Worm (Caenorhabditis elegans) whole organism, L2 larva: ENCODE results near the gene fbxa-94.

Experiments used
- C34F6.9 ChIP-seq: fragments of 150-350 bp; optimal IDR thresholded peaks from 2 replicates; lab custom pipeline; 2014; ENCODE audit warnings: missing biosample characterization, missing genetic modification characterization
- Y55F3AM.14 ChIP-seq: fragments of 200-800 bp; sonication (Bioruptor generic); optimal IDR thresholded peaks from 2 replicates; lab custom pipeline; 2018; ENCODE audit warnings: mild to moderate bottlenecking, missing genetic modification characterization, missing compliant biosample characterization
- ZK546.5 ChIP-seq: sonication (generic microtip); optimal IDR thresholded peaks from 2 replicates; lab custom pipeline; 2017; ENCODE audit warnings: missing biosample characterization, missing genetic modification characterization
- alr-1 ChIP-seq: fragments of 150-350 bp; optimal IDR thresholded peaks from 2 replicates; lab custom pipeline; 2014; ENCODE audit warnings: missing biosample characterization, missing genetic modification characterization
- ama-1 ChIP-seq: fragments of 150-350 bp; optimal IDR thresholded peaks from 2 replicates; lab custom pipeline; 2018; ENCODE audit warnings: inconsistent platforms
- blmp-1 ChIP-seq: sonication (generic microtip); optimal IDR thresholded peaks from 2 replicates; lab custom pipeline; 2017; ENCODE audit warnings: missing genetic modification characterization, mild to moderate bottlenecking, missing compliant biosample characterization, antibody characterized with exemption, moderate library complexity; ENCODE audit not compliant: insufficient read depth
- ceh-16 ChIP-seq: fragments of 150-350 bp; optimal IDR thresholded peaks from 2 replicates; lab custom pipeline; 2014; ENCODE audit warnings: missing biosample characterization, missing genetic modification characterization
- ceh-82 ChIP-seq: fragments of 150-350 bp; optimal IDR thresholded peaks from 2 replicates; lab custom pipeline; 2014; ENCODE audit warnings: missing biosample characterization, missing genetic modification characterization
- crh-2 ChIP-seq: sonication (generic microtip); optimal IDR thresholded peaks from 2 replicates; lab custom pipeline; 2017; ENCODE audit warnings: missing biosample characterization, missing genetic modification characterization
- dmd-4 ChIP-seq: sonication (generic microtip); optimal IDR thresholded peaks from 2 replicates; lab custom pipeline; 2017; ENCODE audit warnings: missing biosample characterization, missing genetic modification characterization
- egl-27 ChIP-seq: sonication (generic microtip); optimal IDR thresholded peaks from 3 replicates; lab custom pipeline; 2017; ENCODE audit warnings: missing biosample characterization, missing genetic modification reagents, missing genetic modification characterization
- elt-1 ChIP-seq: fragments of 150-350 bp; optimal IDR thresholded peaks from 2 replicates; lab custom pipeline; 2014; ENCODE audit warnings: missing biosample characterization, missing genetic modification characterization
- fos-1 ChIP-seq: fragments of 150-350 bp; optimal IDR thresholded peaks from 2 replicates; lab custom pipeline; 2014; ENCODE audit warnings: missing biosample characterization, missing genetic modification characterization
- gmeb-1 ChIP-seq: fragments of 150-350 bp; optimal IDR thresholded peaks from 2 replicates; lab custom pipeline; 2014; ENCODE audit warnings: missing biosample characterization, missing genetic modification characterization
- lin-11 ChIP-seq: fragments of 150-350 bp; sonication (generic microtip); optimal IDR thresholded peaks from 2 replicates; lab custom pipeline; 2014; ENCODE audit warnings: missing biosample characterization, missing genetic modification characterization, inconsistent platforms, mixed read lengths
- lin-13 ChIP-seq: fragments of 150-350 bp; optimal IDR thresholded peaks from 2 replicates; lab custom pipeline; 2014; ENCODE audit warnings: missing biosample characterization, missing genetic modification reagents, missing genetic modification characterization
- lin-39 ChIP-seq: fragments of 150-350 bp; optimal IDR thresholded peaks from 2 replicates; lab custom pipeline; 2014; ENCODE audit warnings: missing biosample characterization, missing genetic modification reagents, missing genetic modification characterization
- lsy-2 ChIP-seq, 2 experiments: fragments of 150-350 bp in 1 of 2; sonication (generic microtip) in 1 of 2; optimal IDR thresholded peaks; 2 replicates each; lab custom pipeline; 2014 to 2017; ENCODE audit warnings: missing biosample characterization in 2 of 2, missing genetic modification characterization in 2 of 2
- mab-5 ChIP-seq: fragments of 150-350 bp; optimal IDR thresholded peaks from 2 replicates; lab custom pipeline; 2014; ENCODE audit warnings: missing biosample characterization, missing genetic modification characterization
- mdl-1 ChIP-seq, 2 experiments: fragments of 150-350 bp in 1 of 2; sonication (generic microtip) in 1 of 2; optimal IDR thresholded peaks; 2 replicates each; lab custom pipeline; 2017; ENCODE audit warnings: missing biosample characterization in 2 of 2, missing genetic modification characterization in 2 of 2
- nhr-11 ChIP-seq: fragments of 150-350 bp; optimal IDR thresholded peaks from 2 replicates; lab custom pipeline; 2014; ENCODE audit warnings: missing biosample characterization, missing genetic modification characterization
- nhr-129 ChIP-seq: fragments of 150-350 bp; optimal IDR thresholded peaks from 2 replicates; lab custom pipeline; 2014; ENCODE audit warnings: missing biosample characterization, missing genetic modification characterization
- nhr-21 ChIP-seq: fragments of 150-350 bp; optimal IDR thresholded peaks from 2 replicates; lab custom pipeline; 2014; ENCODE audit warnings: missing biosample characterization, missing genetic modification characterization
- nhr-23 ChIP-seq: fragments of 150-350 bp; optimal IDR thresholded peaks from 2 replicates; lab custom pipeline; 2014; ENCODE audit warnings: missing biosample characterization, missing genetic modification reagents, missing genetic modification characterization
- nhr-237 ChIP-seq: fragments of 150-350 bp; optimal IDR thresholded peaks from 2 replicates; lab custom pipeline; 2014; ENCODE audit warnings: missing biosample characterization, missing genetic modification characterization
- nhr-25 ChIP-seq: fragments of 150-350 bp; sonication (generic microtip); optimal IDR thresholded peaks from 3 replicates; lab custom pipeline; 2014; ENCODE audit warnings: missing biosample characterization, missing genetic modification characterization
- nhr-6 ChIP-seq: fragments of 150-350 bp; optimal IDR thresholded peaks from 2 replicates; lab custom pipeline; 2014; ENCODE audit warnings: missing biosample characterization, missing genetic modification characterization
- peb-1 ChIP-seq: fragments of 150-350 bp; optimal IDR thresholded peaks from 2 replicates; lab custom pipeline; 2014; ENCODE audit warnings: missing biosample characterization, missing genetic modification characterization
- sma-3 ChIP-seq: sonication (generic microtip); optimal IDR thresholded peaks from 2 replicates; lab custom pipeline; 2016; ENCODE audit warnings: missing genetic modification reagents, missing genetic modification characterization, missing compliant biosample characterization
- sma-9 ChIP-seq, 2 experiments: fragments of 150-350 bp in 1 of 2; sonication (generic microtip) in 1 of 2; optimal IDR thresholded peaks; 2 replicates each; lab custom pipeline; 2014 to 2016; ENCODE audit warnings: missing genetic modification characterization in 2 of 2, mild to moderate bottlenecking in 1 of 2, missing biosample characterization in 1 of 2, missing compliant biosample characterization in 1 of 2, missing genetic modification reagents in 1 of 2, moderate library complexity in 1 of 2
- snpc-4 ChIP-seq: fragments of 150-350 bp; optimal IDR thresholded peaks from 2 replicates; lab custom pipeline; 2014; ENCODE audit warnings: missing biosample characterization, missing genetic modification characterization
- unc-39 ChIP-seq: fragments of 150-350 bp; optimal IDR thresholded peaks from 2 replicates; lab custom pipeline; 2014; ENCODE audit warnings: missing biosample characterization, missing genetic modification characterization
- unc-55 ChIP-seq: fragments of 150-350 bp; sonication (generic microtip); optimal IDR thresholded peaks from 3 replicates; lab custom pipeline; 2014; ENCODE audit warnings: missing biosample characterization, missing genetic modification reagents, missing genetic modification characterization
- unc-62 ChIP-seq: fragments of 150-350 bp; optimal IDR thresholded peaks from 2 replicates; lab custom pipeline; 2014; ENCODE audit warnings: missing biosample characterization, missing genetic modification reagents, missing genetic modification characterization
- zag-1 ChIP-seq: fragments of 150-350 bp; optimal IDR thresholded peaks from 2 replicates; lab custom pipeline; 2014; ENCODE audit warnings: missing biosample characterization, missing genetic modification characterization
- ztf-1 ChIP-seq: fragments of 200-800 bp; sonication (Bioruptor generic); conservative IDR thresholded peaks from 2 replicates; pipeline ENCODE4 v1.3.6; 2022; ENCODE audit warnings: missing genetic modification characterization, missing compliant biosample characterization
- ztf-11 ChIP-seq: sonication (generic microtip); optimal IDR thresholded peaks from 2 replicates; lab custom pipeline; 2017; ENCODE audit warnings: missing biosample characterization, missing genetic modification characterization
- ztf-4 ChIP-seq: fragments of 150-350 bp; optimal IDR thresholded peaks from 2 replicates; lab custom pipeline; 2014; ENCODE audit warnings: missing biosample characterization, missing genetic modification characterization

fbxa-94 gene

ce11 chrV:15610350-15610940, 37.7 kb downstream of the fbxa-94 start, which contains the start of the genes fbxa-153 and str-12:
fbxa-153 (minus strand) TSS chrV:15610384.
str-12 (plus strand) TSS chrV:15610890.
- TF ChIP-seq unc-62 (GFP tag; lab: Kevin White, UChicago) (no peak), alr-1 (tag; lab: Kevin White, UChicago) (no peak), sma-3 (no peak), sma-9 (GFP tag; optimal IDR thresholded peaks at IDR 0.05; lab: Kevin White, UChicago) (peak; percentile 28), sma-9 (tag; optimal IDR thresholded peaks at IDR 0.05; lab: Kevin White, UChicago) (no peak), blmp-1 (tag; lab: Kevin White, UChicago) (no peak), lin-13 (GFP tag; lab: Kevin White, UChicago) (no peak), ZK546.5 (tag; lab: Kevin White, UChicago) (no peak), lsy-2 (tag; optimal IDR thresholded peaks at IDR 0.05; lab: Kevin White, UChicago) (no peak), snpc-4 (no peak), ztf-1 (GFP tag; lab: Robert Waterston, UW) (no peak), unc-39 (tag; lab: Kevin White, UChicago) (no peak), ztf-4 (tag; lab: Kevin White, UChicago) (no peak), lin-39 (tag; lab: Kevin White, UChicago) (no peak), nhr-129 (tag; lab: Kevin White, UChicago) (peak; percentile 28), ceh-82 (tag; lab: Kevin White, UChicago) (no peak), ztf-11 (tag; lab: Kevin White, UChicago) (no peak), nhr-237 (tag; lab: Kevin White, UChicago) (no peak), egl-27 (no peak), mab-5 (no peak), fos-1 (tag; lab: Kevin White, UChicago) (no peak), lin-11 (tag; lab: Kevin White, UChicago) (no peak), unc-55 (peak; percentile 84), C34F6.9 (tag; lab: Kevin White, UChicago) (peak; percentile 64), zag-1 (tag; lab: Kevin White, UChicago) (peak; percentile 62), dmd-4 (tag; lab: Kevin White, UChicago) (no peak), elt-1 (tag; lab: Kevin White, UChicago) (no peak), nhr-23 (no peak)

- TF ChIP-seq mdl-1 (tag; optimal IDR thresholded peaks at IDR 0.05; lab: Kevin White, UChicago) (no peak), lin-13 (GFP tag; lab: Kevin White, UChicago) (no peak), crh-2 (tag; lab: Kevin White, UChicago) (no peak), nhr-237 (tag; lab: Kevin White, UChicago) (no peak), Y55F3AM.14 (GFP tag; lab: Kevin White, UChicago) (no peak), gmeb-1 (tag; lab: Kevin White, UChicago) (no peak), fos-1 (tag; lab: Kevin White, UChicago) (no peak), nhr-129 (tag; lab: Kevin White, UChicago) (no peak), unc-62 (GFP tag; lab: Kevin White, UChicago) (no peak)
Observed at ce11 chrV:15612886-15613285, 40.2 kb downstream of the fbxa-94 start, which contains the start of gene str-263. str-263 (plus strand) TSS chrV:15613186.

ce11 chrV:15614534-15614933, 41.8 kb downstream of the fbxa-94 start:
- TF ChIP-seq fos-1 (tag; lab: Kevin White, UChicago) (no peak), lsy-2 (tag; optimal IDR thresholded peaks at IDR 0.05; lab: Kevin White, UChicago) (no peak), sma-9 (GFP tag; optimal IDR thresholded peaks at IDR 0.05; lab: Kevin White, UChicago) (no peak), sma-9 (tag; optimal IDR thresholded peaks at IDR 0.05; lab: Kevin White, UChicago) (no peak), gmeb-1 (tag; lab: Kevin White, UChicago) (no peak), peb-1 (no peak), lin-13 (GFP tag; lab: Kevin White, UChicago) (no peak), mdl-1 (tag; optimal IDR thresholded peaks at IDR 0.05; lab: Kevin White, UChicago) (no peak), lin-11 (tag; lab: Kevin White, UChicago) (no peak), ama-1 (lab: Kevin White, UChicago) (no peak), ceh-16 (no peak), Y55F3AM.14 (GFP tag; lab: Kevin White, UChicago) (no peak), egl-27 (no peak), nhr-21 (no peak), C34F6.9 (tag; lab: Kevin White, UChicago) (no peak), nhr-11 (tag; lab: Kevin White, UChicago) (no peak), nhr-6 (no peak), nhr-25 (tag; lab: Kevin White, UChicago) (no peak), ztf-4 (tag; lab: Kevin White, UChicago) (no peak), nhr-129 (tag; lab: Kevin White, UChicago) (no peak), blmp-1 (tag; lab: Kevin White, UChicago) (no peak)
